Fruit fly (Drosophila melanogaster) S2 (cell line): ENCODE data around the gene CG2267.

ENCODE experiments used
- CG8478 ChIP-seq: fragments of >200 bp; optimal IDR thresholded peaks from 2 replicates; lab custom pipeline; 2018
- CTCF ChIP-seq, 2 experiments: fragments of >200 bp; optimal IDR thresholded peaks; 2 replicates each; lab custom pipeline; 2018

Gene CG2267

DNA sequence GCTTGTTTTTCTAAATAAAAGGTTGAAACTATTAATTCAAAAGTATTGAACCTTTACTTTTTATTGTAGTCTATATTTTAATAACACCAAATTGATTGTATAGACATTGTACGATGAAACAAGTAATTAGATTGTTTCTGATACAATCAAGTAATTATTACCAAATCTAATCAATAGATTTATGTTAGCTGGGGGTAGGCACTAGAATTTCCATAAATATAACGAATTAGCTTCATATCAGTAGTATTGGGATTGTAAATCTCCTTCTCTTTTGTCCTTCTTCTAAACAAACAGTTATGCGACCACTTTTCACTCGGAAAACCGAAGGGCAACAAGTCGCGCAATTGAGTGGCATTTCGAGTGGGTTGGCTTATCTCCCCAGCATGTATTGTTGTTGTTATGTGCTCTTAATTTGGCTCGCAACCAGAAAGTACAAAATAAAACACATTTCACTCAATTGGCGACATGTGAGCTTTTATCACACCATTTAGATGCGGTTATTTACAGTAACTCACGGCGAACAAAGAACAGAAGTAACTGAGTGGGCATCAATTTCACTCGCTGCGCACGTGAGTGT, 29.3 kb downstream of the CG2267 start:
- TF ChIP-seq CTCF (optimal IDR thresholded peaks at IDR 0.05; lab: Kevin White, UChicago) (no peak), CG8478 (no peak)

DNA sequence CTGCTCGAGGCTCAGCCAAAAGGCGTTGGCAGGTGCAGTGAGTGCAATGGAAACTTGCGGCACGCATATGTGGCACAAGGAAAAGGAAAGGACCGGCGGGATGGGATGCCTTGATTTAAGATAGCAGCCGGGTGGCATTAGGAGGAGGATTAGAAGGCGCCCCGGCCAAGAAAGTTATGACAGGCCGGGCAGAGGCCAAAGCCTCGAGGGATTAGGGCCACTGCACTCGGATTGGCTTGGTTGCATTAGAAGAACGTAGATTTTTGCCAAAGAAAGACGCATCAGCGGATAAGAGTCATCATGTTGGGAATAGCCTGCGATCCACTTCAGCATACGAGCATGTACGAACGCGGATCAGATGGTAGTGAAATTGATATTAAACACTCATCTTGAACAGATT, 32.1 kb downstream of the CG2267 start, which contains the start of gene CG31019:
Gene CG31019 (plus strand): TSS at position 301 of the 400 bp plus-strand sequence.
- no peak for TF ChIP-seq CTCF (optimal IDR thresholded peaks at IDR 0.05; lab: Kevin White, UChicago)
- no peak for TF ChIP-seq CG8478

DNA sequence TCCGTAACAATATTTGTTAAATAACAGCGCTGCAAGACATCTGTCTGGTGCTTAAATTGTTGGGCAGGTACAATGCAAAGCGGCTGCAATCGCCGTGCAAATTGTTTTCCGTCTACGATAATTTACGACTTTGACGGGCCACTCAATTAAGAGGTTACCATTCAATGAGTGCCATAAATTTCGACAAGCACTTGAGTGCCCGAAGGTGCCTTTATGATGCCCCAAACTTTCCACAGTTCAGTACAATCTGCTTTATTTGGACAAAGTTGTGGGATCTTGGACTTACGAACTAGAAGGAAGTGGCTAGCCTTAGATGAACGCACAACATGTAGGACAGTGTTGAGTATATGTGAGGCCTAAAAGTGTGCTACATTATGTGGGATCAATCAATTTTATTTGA, 36.1 kb downstream of the CG2267 start:
- TF ChIP-seq CG8478 (no peak), CTCF (optimal IDR thresholded peaks at IDR 0.05; lab: Kevin White, UChicago) (no peak)

DNA sequence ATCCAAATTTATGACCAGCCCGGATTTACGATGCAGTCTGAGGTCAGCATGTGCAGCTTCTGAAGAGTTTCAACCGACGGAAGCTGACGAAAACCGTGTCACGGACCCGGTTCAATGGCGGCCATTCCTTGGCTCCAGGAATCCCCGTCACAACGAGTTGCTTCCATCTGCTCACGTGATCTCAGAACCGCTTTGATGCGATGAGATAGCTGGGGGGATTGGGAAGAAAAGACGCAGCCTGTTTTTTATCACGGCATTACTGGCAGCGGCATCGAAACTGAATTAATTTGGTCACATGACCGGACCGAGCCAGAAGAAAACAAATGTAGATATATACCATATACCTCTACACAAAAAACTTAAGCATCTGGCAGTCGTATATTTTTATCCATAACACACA, 38.0 kb downstream of the CG2267 start:
- TF ChIP-seq CG8478 (no peak), CTCF (optimal IDR thresholded peaks at IDR 0.05; lab: Kevin White, UChicago) (no peak)

DNA sequence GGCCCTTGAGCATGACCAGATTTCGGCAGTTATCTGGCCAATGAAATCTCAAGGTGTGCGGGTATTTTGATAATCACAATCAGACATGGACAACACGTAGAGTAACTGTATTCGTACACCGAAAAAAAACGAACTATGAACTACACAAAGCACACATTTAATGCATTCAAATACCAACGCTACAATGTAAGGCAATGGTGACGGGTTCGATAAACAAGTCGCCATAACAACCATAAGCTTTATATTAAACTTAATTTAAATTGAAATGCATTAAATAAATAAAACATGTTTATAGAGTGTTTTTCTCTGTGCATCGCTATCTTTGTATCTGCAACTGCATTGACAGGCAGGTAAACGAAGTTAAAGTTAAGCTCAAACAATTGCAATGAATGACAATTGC, 38.6 kb downstream of the CG2267 start:
- TF ChIP-seq CG8478 (no peak), CTCF (optimal IDR thresholded peaks at IDR 0.05; lab: Kevin White, UChicago) (no peak)

DNA sequence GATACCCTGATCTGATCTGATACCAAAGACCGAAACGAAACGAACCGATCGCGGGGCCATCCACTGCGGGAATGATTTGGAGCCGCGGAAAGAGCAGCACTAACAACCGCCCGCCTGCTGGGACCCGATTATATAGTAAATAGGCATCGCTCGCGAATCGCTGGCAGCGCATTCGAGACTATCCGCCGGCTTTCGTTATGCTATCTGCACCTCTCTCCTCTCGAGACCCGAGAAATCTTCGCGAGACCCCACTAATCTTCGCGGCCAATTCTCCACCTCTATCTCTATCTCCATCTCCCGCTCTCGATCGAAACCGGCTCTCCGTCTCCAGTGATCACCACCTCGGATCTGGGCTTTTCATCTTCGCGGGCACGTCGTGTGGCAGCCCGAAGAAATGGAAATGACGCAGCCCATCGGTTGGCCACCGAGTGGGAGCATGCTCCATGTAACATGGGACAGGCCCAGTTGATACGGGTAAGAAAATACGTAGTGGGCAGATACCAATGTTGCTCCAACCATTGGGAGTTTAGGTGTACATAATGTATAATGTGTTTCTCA, 41.6 kb downstream of the CG2267 start, which contains the start of gene CG9717:
Gene CG9717 (minus strand): TSS at position 107 of the 558 bp plus-strand sequence.
- TF ChIP-seq CG8478 (no peak), CTCF (optimal IDR thresholded peaks at IDR 0.05; lab: Kevin White, UChicago) (no peak)

DNA sequence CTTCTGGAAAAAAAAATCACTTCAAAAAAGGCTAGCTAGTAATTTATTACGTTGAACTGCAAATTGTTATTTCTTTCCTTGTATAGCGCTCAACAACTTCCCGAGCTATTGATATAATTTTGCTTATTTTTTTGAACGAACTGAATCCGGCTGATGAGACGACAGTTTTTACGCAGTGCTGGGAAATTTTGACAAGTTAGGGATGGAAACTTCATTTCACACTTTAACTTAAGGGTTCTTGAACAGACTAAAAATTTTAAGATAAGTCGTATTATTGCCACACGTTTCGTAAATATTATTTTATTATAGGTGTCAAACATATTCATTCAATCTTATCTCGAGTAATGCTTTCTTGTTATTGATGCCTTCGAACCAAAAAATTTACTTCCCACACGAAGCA, 45.3 kb downstream of the CG2267 start, which contains the start of gene Rpt6R:
Gene Rpt6R (minus strand): TSS at position 156 of the 400 bp plus-strand sequence.
- TF ChIP-seq CG8478: no peak
- no peak for TF ChIP-seq CTCF (optimal IDR thresholded peaks at IDR 0.05; lab: Kevin White, UChicago)

DNA sequence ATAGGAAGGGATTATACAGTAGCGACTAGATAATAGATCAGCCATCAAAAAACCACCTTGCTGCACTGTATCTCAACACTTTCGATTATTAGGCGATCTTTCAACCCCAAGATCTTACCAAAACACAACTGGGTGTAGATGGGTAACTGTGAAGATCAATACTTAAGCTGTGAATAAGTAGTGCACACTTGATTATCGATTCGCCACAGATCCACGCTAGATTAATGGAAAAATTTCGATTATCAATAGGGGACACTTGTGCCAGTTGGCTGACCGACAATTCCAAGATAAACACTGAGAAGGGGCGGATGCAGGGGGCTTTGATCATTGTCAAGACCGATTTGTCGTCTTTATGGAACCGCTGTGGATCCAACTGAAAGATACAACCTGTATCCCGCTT, 49.7 kb downstream of the CG2267 start, which contains the start of gene CG9702:
Gene CG9702 (plus strand): TSS at position 301 of the 400 bp plus-strand sequence.
- TF ChIP-seq CTCF (optimal IDR thresholded peaks at IDR 0.05; lab: Kevin White, UChicago) (no peak), CG8478 (no peak)
